Fruit fly (Drosophila melanogaster) S2 (cell line): ENCODE data around the gene Nnp-1.

Experiments used
- CG8478 ChIP-seq: fragments of >200 bp; optimal IDR thresholded peaks from 2 replicates; lab custom pipeline; 2018
- CTCF ChIP-seq, 2 experiments: fragments of >200 bp; optimal IDR thresholded peaks; 2 replicates each; lab custom pipeline; 2018

dm6 chr2L:13398614-13399161 lies 32.7 kb upstream of the Nnp-1 start, which contains the start of the genes CG10859 and CG7110:
- no peak for TF ChIP-seq CTCF (optimal IDR thresholded peaks at IDR 0.05; lab: Kevin White, UChicago)
- TF ChIP-seq CG8478 (lab: Kevin White, UChicago) = no peak
